Worm (Caenorhabditis elegans) whole organism, L1 larva: Measurements from ENCODE around the gene F44G4.6.

ENCODE experiments used
- ama-1 ChIP-seq: fragments of 150-350 bp; optimal IDR thresholded peaks from 2 replicates; lab custom pipeline; 2014
- lin-15B ChIP-seq: fragments of 150-350 bp; sonication (generic microtip); optimal IDR thresholded peaks from 3 replicates; lab custom pipeline; 2014; ENCODE audit warnings: missing biosample characterization, missing genetic modification characterization
- lin-39 ChIP-seq: fragments of 150-350 bp; optimal IDR thresholded peaks from 2 replicates; lab custom pipeline; 2014; ENCODE audit warnings: missing biosample characterization, missing genetic modification reagents, missing genetic modification characterization
- mdl-1 ChIP-seq, 2 experiments: fragments of 150-350 bp; optimal IDR thresholded peaks; 2 replicates each; lab custom pipeline; 2014 to 2017; ENCODE audit warnings: missing biosample characterization in 2 of 2, missing genetic modification characterization in 2 of 2, inconsistent platforms in 1 of 2
- mef-2 ChIP-seq: fragments of 150-350 bp; optimal IDR thresholded peaks from 2 replicates; lab custom pipeline; 2014; ENCODE audit warnings: missing biosample characterization, missing genetic modification characterization
- nhr-237 ChIP-seq: fragments of 150-350 bp; optimal IDR thresholded peaks from 2 replicates; lab custom pipeline; 2014; ENCODE audit warnings: missing biosample characterization, missing genetic modification characterization
- nhr-28 ChIP-seq: fragments of 150-350 bp; optimal IDR thresholded peaks from 2 replicates; lab custom pipeline; 2014; ENCODE audit warnings: missing biosample characterization, missing genetic modification characterization
- snpc-4 ChIP-seq: fragments of 150-350 bp; optimal IDR thresholded peaks from 2 replicates; lab custom pipeline; 2014; ENCODE audit warnings: missing biosample characterization, missing genetic modification characterization
- unc-62 ChIP-seq: fragments of 150-350 bp; optimal IDR thresholded peaks from 2 replicates; lab custom pipeline; 2014; ENCODE audit warnings: missing biosample characterization, missing genetic modification reagents, missing genetic modification characterization
- xbp-1 ChIP-seq: sonication (generic microtip); optimal IDR thresholded peaks from 2 replicates; lab custom pipeline; 2016; ENCODE audit warnings: missing genetic modification characterization, missing compliant biosample characterization

DNA sequence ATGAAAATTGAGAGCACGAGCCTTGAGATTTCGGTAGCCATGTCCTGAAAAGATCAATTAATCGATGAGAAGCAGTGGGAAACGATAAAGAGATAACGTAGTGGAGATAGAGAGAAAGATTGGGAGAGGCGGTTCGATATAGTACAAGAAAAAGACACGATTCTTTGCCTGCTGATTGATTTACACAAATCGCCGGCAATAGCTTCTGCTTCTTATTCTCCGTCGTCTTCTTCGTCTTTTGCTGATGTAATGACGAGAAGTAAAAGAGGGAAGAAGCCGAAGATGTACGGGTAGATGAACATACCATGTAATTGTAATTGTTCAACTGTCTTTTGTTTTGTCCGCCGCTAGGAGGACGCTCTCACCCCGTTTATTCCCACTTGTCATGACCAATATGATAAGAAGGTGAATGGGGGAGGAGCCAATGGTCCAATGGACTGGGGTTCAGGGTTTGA is 27.7 kb upstream of the F44G4.6 start, which contains the start of gene F37B12.1:
- TF ChIP-seq mdl-1 (tag; optimal IDR thresholded peaks at IDR 0.05; lab: Kevin White, UChicago), result no peak
- no peak for TF ChIP-seq nhr-28 (tag; lab: Kevin White, UChicago)
- no peak for TF ChIP-seq mef-2 (tag; lab: Kevin White, UChicago)
- TF ChIP-seq snpc-4 (tag; lab: Kevin White, UChicago), result no peak
- no peak for TF ChIP-seq ama-1 (lab: Kevin White, UChicago)
- TF ChIP-seq xbp-1 (tag; lab: Kevin White, UChicago), result no peak
- no peak for TF ChIP-seq unc-62
- TF ChIP-seq lin-15B (tag; lab: Kevin White, UChicago), result no peak
- TF ChIP-seq nhr-237 (tag; lab: Kevin White, UChicago), result no peak
- no peak for TF ChIP-seq lin-39 (tag; lab: Kevin White, UChicago)
